Worm (Caenorhabditis elegans) whole organism, young adult: ENCODE data around the gene skr-9.

Experiments
- B0035.1 ChIP-seq: sonication (generic microtip); optimal IDR thresholded peaks from 2 replicates; lab custom pipeline; 2016; ENCODE audit warnings: missing genetic modification characterization, mild to moderate bottlenecking, missing compliant biosample characterization, missing genotype, missing genetic modification reagents
- C06A6.2 ChIP-seq: fragments of 200-800 bp; sonication (Bioruptor generic); conservative IDR thresholded peaks from 2 replicates; pipeline ENCODE4 v1.3.6; 2022; ENCODE audit warnings: missing genetic modification characterization, missing compliant biosample characterization
- F49E8.2 ChIP-seq: sonication (generic microtip); optimal IDR thresholded peaks from 3 replicates; lab custom pipeline; 2017; ENCODE audit warnings: missing genetic modification characterization, mild to moderate bottlenecking, missing compliant biosample characterization, antibody characterized with exemption, moderate library complexity; ENCODE audit not compliant: insufficient read depth
- T26A5.8 ChIP-seq: sonication (generic microtip); optimal IDR thresholded peaks from 2 replicates; lab custom pipeline; 2016; ENCODE audit warnings: missing genetic modification characterization, missing compliant biosample characterization
- Y53F4B.3 ChIP-seq: fragments of 200-800 bp; sonication (Bioruptor generic); IDR thresholded peaks from 2 replicates; pipeline ENCODE4 v1.3.6; 2022; ENCODE audit warnings: missing genetic modification reagents, missing genetic modification characterization, missing compliant biosample characterization
- Y53G8AR.9 ChIP-seq: fragments of 200-800 bp; sonication (Bioruptor generic); conservative IDR thresholded peaks from 2 replicates; pipeline ENCODE4 v1.3.6; 2022; ENCODE audit warnings: missing genetic modification reagents, missing genetic modification characterization, missing compliant biosample characterization
- Y56A3A.18 ChIP-seq: fragments of 200-800 bp; sonication (Bioruptor generic); IDR thresholded peaks from 2 replicates; pipeline ENCODE4 v1.3.6; 2022; ENCODE audit warnings: missing genetic modification reagents, missing genetic modification characterization, missing compliant biosample characterization
- ama-1 ChIP-seq, 3 experiments: fragments of 150-350 bp in 1 of 3; sonication (generic microtip) in 2 of 3; optimal IDR thresholded peaks; 2 replicates each; lab custom pipeline; 2014 to 2018; ENCODE audit warnings: missing biosample characterization in 2 of 3, missing genetic modification characterization in 2 of 3, missing genetic modification reagents in 2 of 3
- aptf-3 ChIP-seq: fragments of 200-800 bp; sonication (Bioruptor generic); IDR thresholded peaks from 2 replicates; pipeline ENCODE4 v1.3.6; 2022; ENCODE audit warnings: missing genetic modification characterization, missing compliant biosample characterization
- atf-7 ChIP-seq: sonication (generic microtip); optimal IDR thresholded peaks from 2 replicates; lab custom pipeline; 2017; ENCODE audit warnings: mild to moderate bottlenecking, missing genetic modification characterization, missing compliant biosample characterization
- attf-3 ChIP-seq: fragments of 200-800 bp; sonication (Bioruptor generic); conservative IDR thresholded peaks from 2 replicates; pipeline ENCODE4 v1.3.6; 2022; ENCODE audit warnings: missing genetic modification reagents, missing genetic modification characterization, missing compliant biosample characterization
- cebp-1 ChIP-seq, 2 experiments: fragments of 200-800 bp in 1 of 2; sonication (Bioruptor generic) in 1 of 2; sonication (generic microtip) in 1 of 2; IDR thresholded peaks in 1 of 2; optimal IDR thresholded peaks in 1 of 2; 2 replicates each; pipeline versions ENCODE4 v1.3.6 to Lab custom; 2017 to 2022; ENCODE audit warnings: missing compliant biosample characterization in 2 of 2, missing genetic modification characterization in 2 of 2, mild to moderate bottlenecking in 1 of 2, missing genetic modification reagents in 1 of 2, moderate library complexity in 1 of 2
- ceh-79 ChIP-seq: sonication (generic microtip); optimal IDR thresholded peaks from 2 replicates; lab custom pipeline; 2017; ENCODE audit warnings: mild to moderate bottlenecking, missing genetic modification characterization, missing compliant biosample characterization
- egrh-3 ChIP-seq: fragments of 200-800 bp; sonication (Bioruptor generic); IDR thresholded peaks from 2 replicates; pipeline ENCODE4 v1.3.6; 2022; ENCODE audit warnings: missing genetic modification reagents, missing genetic modification characterization, missing compliant biosample characterization
- hlh-26 ChIP-seq: fragments of 200-800 bp; sonication (Bioruptor generic); conservative IDR thresholded peaks from 2 replicates; pipeline ENCODE4 v1.3.6; 2022; ENCODE audit warnings: missing genetic modification reagents, missing genetic modification characterization, missing compliant biosample characterization
- hmg-20 ChIP-seq: fragments of 200-800 bp; sonication (Bioruptor generic); IDR thresholded peaks from 2 replicates; pipeline ENCODE4 v1.3.6; 2022; ENCODE audit warnings: missing genetic modification reagents, missing genetic modification characterization, missing compliant biosample characterization
- lin-40 ChIP-seq: sonication (generic microtip); optimal IDR thresholded peaks from 2 replicates; lab custom pipeline; 2016; ENCODE audit warnings: missing genetic modification characterization, mild to moderate bottlenecking, missing compliant biosample characterization, missing genotype, missing genetic modification reagents
- madf-10 ChIP-seq: sonication (generic microtip); optimal IDR thresholded peaks from 2 replicates; lab custom pipeline; 2016; ENCODE audit warnings: mild to moderate bottlenecking, missing genetic modification characterization, missing compliant biosample characterization
- mxl-1 ChIP-seq: sonication (generic microtip); optimal IDR thresholded peaks from 2 replicates; lab custom pipeline; 2016; ENCODE audit warnings: missing genetic modification characterization, missing compliant biosample characterization
- nfyb-1 ChIP-seq: fragments of 200-800 bp; sonication (Bioruptor generic); IDR thresholded peaks from 2 replicates; pipeline ENCODE4 v1.3.6; 2022; ENCODE audit warnings: missing genetic modification reagents, missing genetic modification characterization, missing compliant biosample characterization
- nhr-120 ChIP-seq: fragments of 200-800 bp; sonication (Bioruptor generic); IDR thresholded peaks from 2 replicates; pipeline ENCODE4 v1.3.6; 2022; ENCODE audit warnings: missing genetic modification characterization, missing compliant biosample characterization
- nhr-179 ChIP-seq: sonication (generic microtip); optimal IDR thresholded peaks from 2 replicates; lab custom pipeline; 2016; ENCODE audit warnings: mild to moderate bottlenecking, missing genetic modification characterization, missing compliant biosample characterization
- nhr-80 ChIP-seq: sonication (generic microtip); optimal IDR thresholded peaks from 2 replicates; lab custom pipeline; 2016; ENCODE audit warnings: missing genetic modification characterization, missing compliant biosample characterization
- rpc-1 ChIP-seq, 2 experiments: fragments of 150-350 bp in 1 of 2; sonication (generic microtip) in 1 of 2; optimal IDR thresholded peaks; 2 replicates each; lab custom pipeline; 2014 to 2018; ENCODE audit warnings: missing biosample characterization in 1 of 2, missing genetic modification characterization in 1 of 2, missing genetic modification reagents in 1 of 2, missing genotype in 1 of 2
- snpc-1.1 ChIP-seq: sonication (generic microtip); optimal IDR thresholded peaks from 2 replicates; lab custom pipeline; 2017; ENCODE audit warnings: missing genetic modification characterization, mild to moderate bottlenecking, missing compliant biosample characterization, antibody characterized with exemption, moderate library complexity, missing genotype, missing genetic modification reagents; ENCODE audit not compliant: insufficient read depth
- snpc-1.3 ChIP-seq: sonication (generic microtip); optimal IDR thresholded peaks from 2 replicates; lab custom pipeline; 2017; ENCODE audit warnings: missing genetic modification characterization, mild to moderate bottlenecking, missing compliant biosample characterization, antibody characterized with exemption, moderate library complexity, missing genotype, missing genetic modification reagents; ENCODE audit not compliant: insufficient read depth
- snpc-3.4 ChIP-seq: sonication (generic microtip); optimal IDR thresholded peaks from 2 replicates; lab custom pipeline; 2017; ENCODE audit warnings: missing genetic modification characterization, mild to moderate bottlenecking, missing compliant biosample characterization, antibody characterized with exemption, moderate library complexity, missing genotype, missing genetic modification reagents
- snpc-4 ChIP-seq, 5 experiments: fragments of 150-350 bp in 1 of 5; sonication (generic microtip) in 4 of 5; optimal IDR thresholded peaks; 2 replicates each; lab custom pipeline; 2014 to 2018; ENCODE audit warnings: missing genetic modification characterization in 5 of 5, missing biosample characterization in 3 of 5, antibody characterized with exemption in 2 of 5, mild to moderate bottlenecking in 2 of 5, missing compliant biosample characterization in 2 of 5, missing genotype in 2 of 5, moderate library complexity in 2 of 5, missing genetic modification reagents in 1 of 5
- somi-1 ChIP-seq: fragments of 200-800 bp; sonication (Bioruptor generic); optimal IDR thresholded peaks from 2 replicates; lab custom pipeline; 2018; ENCODE audit warnings: mild to moderate bottlenecking, missing genetic modification characterization, missing compliant biosample characterization
- tbp1 ChIP-seq: fragments of 200-800 bp; sonication (Bioruptor generic); optimal IDR thresholded peaks from 2 replicates; lab custom pipeline; 2018; ENCODE audit warnings: mild to moderate bottlenecking, missing genetic modification characterization, missing compliant biosample characterization
- tbx-9 ChIP-seq: sonication (generic microtip); optimal IDR thresholded peaks from 2 replicates; lab custom pipeline; 2016; ENCODE audit warnings: borderline replicate concordance, missing genetic modification characterization, inconsistent platforms, missing compliant biosample characterization
- zfh-2 ChIP-seq: fragments of 200-800 bp; sonication (Bioruptor generic); conservative IDR thresholded peaks from 2 replicates; pipeline ENCODE4 v1.3.6; 2022; ENCODE audit warnings: missing genetic modification reagents, missing genetic modification characterization, missing compliant biosample characterization
- ztf-25 ChIP-seq: fragments of 200-800 bp; sonication (Bioruptor generic); IDR thresholded peaks from 2 replicates; pipeline ENCODE4 v1.3.6; 2022; ENCODE audit warnings: missing genetic modification reagents, missing genetic modification characterization, missing compliant biosample characterization

Gene skr-9

ce11 chrIV:17183032-17183608 is 19.7 kb downstream of the skr-9 start:
- TF ChIP-seq nfyb-1 (GFP tag; lab: Robert Waterston, UW) (no peak), F49E8.2 (no peak), zfh-2 (GFP tag; lab: Robert Waterston, UW) (peak; percentile 91), egrh-3 (GFP tag; lab: Robert Waterston, UW) (peak; percentile 96), T26A5.8 (tag; lab: Kevin White, UChicago) (no peak), aptf-3 (GFP tag; lab: Robert Waterston, UW) (no peak), Y53G8AR.9 (GFP tag; lab: Robert Waterston, UW) (no peak; the same call in 1 of the 2 replicates), madf-10 (tag; lab: Kevin White, UChicago) (no peak), somi-1 (GFP tag; lab: Kevin White, UChicago) (no peak), nhr-179 (peak; percentile 39), hmg-20 (GFP tag; lab: Robert Waterston, UW) (no peak)

ce11 chrIV:17183629-17184028 is 20.3 kb downstream of the skr-9 start, which contains the start of gene col-138:
col-138 (minus strand) TSS chrIV:17183729.
- no peak for TF ChIP-seq ztf-25
- no peak for TF ChIP-seq C06A6.2 (GFP tag; lab: Robert Waterston, UW)
- no peak for TF ChIP-seq snpc-1.3

ce11 chrIV:17189193-17189592 is 25.8 kb downstream of the skr-9 start:
- TF ChIP-seq snpc-4 (GFP tag; optimal IDR thresholded peaks at IDR 0.05; lab: Kevin White, UChicago), result no peak
- TF ChIP-seq snpc-4 (tag; optimal IDR thresholded peaks at IDR 0.05; lab: Kevin White, UChicago), result peak in 3 of 4 experiments; percentile 49 to 69 (median 67)
- no peak for TF ChIP-seq tbx-9 (tag; lab: Kevin White, UChicago)
- peak; percentile 59 for TF ChIP-seq tbp1 (GFP tag; lab: Kevin White, UChicago)
- TF ChIP-seq rpc-1 (optimal IDR thresholded peaks at IDR 0.05; lab: Kevin White, UChicago), result peak; percentile 26
- TF ChIP-seq rpc-1 (tag; optimal IDR thresholded peaks at IDR 0.05; lab: Kevin White, UChicago), result peak; percentile 63

ce11 chrIV:17191791-17192190 is 28.4 kb downstream of the skr-9 start, which contains the start of gene flp-17:
flp-17 (minus strand) TSS chrIV:17191891.
- TF ChIP-seq lin-40 (tag; lab: Kevin White, UChicago) (no peak), mxl-1 (tag; lab: Kevin White, UChicago) (no peak), snpc-3.4 (no peak), snpc-1.1 (no peak), tbx-9 (tag; lab: Kevin White, UChicago) (no peak), snpc-1.3 (no peak), ceh-79 (tag; lab: Kevin White, UChicago) (no peak), nhr-120 (no peak), Y53F4B.3 (GFP tag; lab: Robert Waterston, UW) (no peak)

ce11 chrIV:17193491-17193890 is 30.1 kb downstream of the skr-9 start:
- TF ChIP-seq hlh-26 (GFP tag; lab: Robert Waterston, UW), result no peak
- no peak for TF ChIP-seq snpc-4 (GFP tag; optimal IDR thresholded peaks at IDR 0.05; lab: Kevin White, UChicago)
- TF ChIP-seq snpc-4 (tag; optimal IDR thresholded peaks at IDR 0.05; lab: Kevin White, UChicago), result peak in 2 of 4 experiments; percentile 51 to 62

ce11 chrIV:17199706-17200105 is 36.3 kb downstream of the skr-9 start:
- no peak for TF ChIP-seq atf-7 (tag; lab: Kevin White, UChicago)
- no peak for TF ChIP-seq snpc-3.4
- TF ChIP-seq ama-1 (optimal IDR thresholded peaks at IDR 0.05; lab: Kevin White, UChicago), result no peak
- no peak for TF ChIP-seq ama-1 (GFP tag; optimal IDR thresholded peaks at IDR 0.05; lab: Kevin White, UChicago)
- no peak for TF ChIP-seq B0035.1 (tag; lab: Kevin White, UChicago)
- no peak for TF ChIP-seq cebp-1 (GFP tag; IDR thresholded peaks at IDR 0.05; lab: Robert Waterston, UW)
- no peak for TF ChIP-seq cebp-1 (tag; optimal IDR thresholded peaks at IDR 0.05; lab: Kevin White, UChicago)
- TF ChIP-seq nhr-80 (tag; lab: Kevin White, UChicago), result no peak
- TF ChIP-seq attf-3 (GFP tag; lab: Robert Waterston, UW), result no peak
- no peak for TF ChIP-seq Y56A3A.18
